Worm (Caenorhabditis elegans) whole organism, L1 larva: ENCODE results near the gene rmd-3.
A peak's percentile ranks its signal among the peaks of the same experiment; 100 is the strongest.

Experiments used
- C16A3.4 ChIP-seq: fragments of 150-350 bp; optimal IDR thresholded peaks from 2 replicates; lab custom pipeline; 2014; ENCODE audit warnings: missing biosample characterization, missing genetic modification characterization
- Y116A8C.19 ChIP-seq: sonication (generic microtip); optimal IDR thresholded peaks from 2 replicates; lab custom pipeline; 2016; ENCODE audit warnings: missing compliant biosample characterization, missing genetic modification characterization, borderline replicate concordance
- ama-1 ChIP-seq: fragments of 150-350 bp; optimal IDR thresholded peaks from 2 replicates; lab custom pipeline; 2014
- blmp-1 ChIP-seq: fragments of 150-350 bp; optimal IDR thresholded peaks from 2 replicates; lab custom pipeline; 2014; ENCODE audit warnings: missing biosample characterization, missing genetic modification characterization
- ceh-63 ChIP-seq: fragments of 200-800 bp; sonication (Bioruptor generic); optimal IDR thresholded peaks from 2 replicates; lab custom pipeline; 2018; ENCODE audit warnings: mild to moderate bottlenecking, missing genetic modification characterization, missing compliant biosample characterization
- ceh-88 ChIP-seq: fragments of 200-800 bp; sonication (Bioruptor generic); IDR thresholded peaks from 2 replicates; pipeline ENCODE4 v1.3.6; 2022; ENCODE audit warnings: missing genetic modification characterization, missing compliant biosample characterization
- ces-1 ChIP-seq: fragments of 150-350 bp; optimal IDR thresholded peaks from 2 replicates; lab custom pipeline; 2014; ENCODE audit warnings: missing biosample characterization, missing genetic modification reagents, missing genetic modification characterization
- dpl-1 ChIP-seq, 3 experiments: fragments of 150-350 bp in 2 of 3; sonication (generic microtip) in 1 of 3; optimal IDR thresholded peaks; 2 replicates each; lab custom pipeline; 2014 to 2017; ENCODE audit warnings: missing biosample characterization in 3 of 3, missing genetic modification characterization in 3 of 3, missing genetic modification reagents in 3 of 3
- dsc-1 ChIP-seq: sonication (generic microtip); optimal IDR thresholded peaks from 2 replicates; lab custom pipeline; 2016; ENCODE audit warnings: mild to moderate bottlenecking, missing genetic modification characterization, missing compliant biosample characterization
- efl-1 ChIP-seq, 4 experiments: fragments of 150-350 bp; optimal IDR thresholded peaks in 3 of 4; peaks in 1 of 4; 1 replicate in 1 of 4; 2 replicates in 3 of 4; lab custom pipeline; 2014; ENCODE audit warnings: missing biosample characterization in 2 of 4, missing genetic modification characterization in 2 of 4, missing genetic modification reagents in 2 of 4
- egl-13 ChIP-seq: sonication (generic microtip); optimal IDR thresholded peaks from 2 replicates; lab custom pipeline; 2016; ENCODE audit warnings: missing genotype, missing genetic modification reagents, missing genetic modification characterization, missing compliant biosample characterization
- egl-27 ChIP-seq, 2 experiments: fragments of 150-350 bp in 1 of 2; sonication (generic microtip); optimal IDR thresholded peaks; 3 replicates each; lab custom pipeline; 2017 to 2018; ENCODE audit warnings: missing biosample characterization in 2 of 2, missing genetic modification characterization in 2 of 2, missing genetic modification reagents in 2 of 2
- elt-2 ChIP-seq: sonication (generic microtip); optimal IDR thresholded peaks from 2 replicates; lab custom pipeline; 2016; ENCODE audit warnings: missing genetic modification characterization, mild to moderate bottlenecking, inconsistent platforms, missing compliant biosample characterization, missing genetic modification reagents
- ets-5 ChIP-seq: fragments of 200-800 bp; sonication (Bioruptor generic); IDR thresholded peaks from 2 replicates; pipeline ENCODE4 v1.3.6; 2022; ENCODE audit warnings: missing genetic modification characterization, missing compliant biosample characterization
- fkh-4 ChIP-seq: sonication (generic microtip); optimal IDR thresholded peaks from 2 replicates; lab custom pipeline; 2016; ENCODE audit warnings: missing compliant biosample characterization, missing genetic modification characterization, borderline replicate concordance
- fos-1 ChIP-seq: fragments of 150-350 bp; optimal IDR thresholded peaks from 2 replicates; lab custom pipeline; 2014; ENCODE audit warnings: missing biosample characterization, missing genetic modification characterization
- hlh-17 ChIP-seq: fragments of 200-800 bp; sonication (Bioruptor generic); optimal IDR thresholded peaks from 2 replicates; lab custom pipeline; 2018; ENCODE audit warnings: missing genetic modification characterization, mild to moderate bottlenecking, missing compliant biosample characterization, moderate library complexity, borderline replicate concordance
- hlh-4 ChIP-seq: sonication (generic microtip); optimal IDR thresholded peaks from 2 replicates; lab custom pipeline; 2016; ENCODE audit warnings: mild to moderate bottlenecking, missing genetic modification characterization, missing compliant biosample characterization
- isw-1 ChIP-seq: fragments of 200-800 bp; sonication (Bioruptor generic); IDR thresholded peaks from 2 replicates; pipeline ENCODE4 v1.3.6; 2022; ENCODE audit warnings: missing genetic modification characterization, missing compliant biosample characterization
- lin-13 ChIP-seq: fragments of 150-350 bp; optimal IDR thresholded peaks from 2 replicates; lab custom pipeline; 2014; ENCODE audit warnings: missing biosample characterization, missing genetic modification reagents, missing genetic modification characterization
- lin-15B ChIP-seq: fragments of 150-350 bp; sonication (generic microtip); optimal IDR thresholded peaks from 3 replicates; lab custom pipeline; 2014; ENCODE audit warnings: missing biosample characterization, missing genetic modification characterization
- lin-35 ChIP-seq, 2 experiments: fragments of 150-350 bp; optimal IDR thresholded peaks; 2 replicates each; lab custom pipeline; 2014; ENCODE audit warnings: missing biosample characterization in 2 of 2, missing genetic modification characterization in 2 of 2, missing genetic modification reagents in 2 of 2
- lin-39 ChIP-seq: fragments of 150-350 bp; optimal IDR thresholded peaks from 2 replicates; lab custom pipeline; 2014; ENCODE audit warnings: missing biosample characterization, missing genetic modification reagents, missing genetic modification characterization
- lsy-2 ChIP-seq, 2 experiments: fragments of 150-350 bp; optimal IDR thresholded peaks; 2 replicates each; lab custom pipeline; 2014; ENCODE audit warnings: missing biosample characterization in 2 of 2, missing genetic modification characterization in 2 of 2
- mab-9 ChIP-seq: fragments of 200-800 bp; sonication (Bioruptor generic); IDR thresholded peaks from 2 replicates; pipeline ENCODE4 v1.3.6; 2022; ENCODE audit warnings: missing genetic modification reagents, missing genetic modification characterization, missing compliant biosample characterization
- mdl-1 ChIP-seq, 2 experiments: fragments of 150-350 bp; optimal IDR thresholded peaks; 2 replicates each; lab custom pipeline; 2014 to 2017; ENCODE audit warnings: missing biosample characterization in 2 of 2, missing genetic modification characterization in 2 of 2, inconsistent platforms in 1 of 2
- mef-2 ChIP-seq: fragments of 150-350 bp; optimal IDR thresholded peaks from 2 replicates; lab custom pipeline; 2014; ENCODE audit warnings: missing biosample characterization, missing genetic modification characterization
- mep-1 ChIP-seq: fragments of 150-350 bp; optimal IDR thresholded peaks from 2 replicates; lab custom pipeline; 2014; ENCODE audit warnings: missing biosample characterization, missing genetic modification characterization
- nhr-11 ChIP-seq: fragments of 150-350 bp; optimal IDR thresholded peaks from 2 replicates; lab custom pipeline; 2014; ENCODE audit warnings: missing biosample characterization, missing genetic modification characterization
- nhr-12 ChIP-seq: sonication (generic microtip); optimal IDR thresholded peaks from 2 replicates; lab custom pipeline; 2017; ENCODE audit warnings: missing biosample characterization, missing genetic modification characterization
- nhr-20 ChIP-seq: sonication (generic microtip); optimal IDR thresholded peaks from 2 replicates; lab custom pipeline; 2016; ENCODE audit warnings: mild to moderate bottlenecking, missing genetic modification characterization, missing compliant biosample characterization
- nhr-237 ChIP-seq: fragments of 150-350 bp; optimal IDR thresholded peaks from 2 replicates; lab custom pipeline; 2014; ENCODE audit warnings: missing biosample characterization, missing genetic modification characterization
- nhr-47 ChIP-seq: sonication (generic microtip); optimal IDR thresholded peaks from 2 replicates; lab custom pipeline; 2016; ENCODE audit warnings: mild to moderate bottlenecking, missing genetic modification characterization, moderate library complexity, missing compliant biosample characterization
- nhr-71 ChIP-seq: sonication (generic microtip); optimal IDR thresholded peaks from 2 replicates; lab custom pipeline; 2016; ENCODE audit warnings: mild to moderate bottlenecking, missing genetic modification characterization, moderate library complexity, missing compliant biosample characterization
- nhr-84 ChIP-seq: sonication (generic microtip); optimal IDR thresholded peaks from 2 replicates; lab custom pipeline; 2017; ENCODE audit warnings: missing biosample characterization, missing genetic modification characterization
- nhr-85 ChIP-seq: sonication (generic microtip); peaks from one replicate; lab custom pipeline; 2016; ENCODE audit warnings: missing genetic modification characterization, inconsistent platforms, missing compliant biosample characterization
- pax-3 ChIP-seq: fragments of 200-800 bp; sonication (Bioruptor generic); optimal IDR thresholded peaks from 2 replicates; lab custom pipeline; 2018; ENCODE audit warnings: mild to moderate bottlenecking, missing genetic modification characterization, moderate library complexity, missing compliant biosample characterization
- pqm-1 ChIP-seq: sonication (generic microtip); optimal IDR thresholded peaks from 3 replicates; lab custom pipeline; 2017; ENCODE audit warnings: missing biosample characterization, missing genetic modification characterization
- rnt-1 ChIP-seq: sonication (generic microtip); optimal IDR thresholded peaks from 2 replicates; lab custom pipeline; 2016; ENCODE audit warnings: mild to moderate bottlenecking, missing genetic modification characterization, moderate library complexity, missing compliant biosample characterization
- snu-23 ChIP-seq: sonication (generic microtip); optimal IDR thresholded peaks from 2 replicates; lab custom pipeline; 2016; ENCODE audit warnings: missing genetic modification characterization, missing compliant biosample characterization
- unc-30 ChIP-seq: sonication (generic microtip); optimal IDR thresholded peaks from 2 replicates; lab custom pipeline; 2017; ENCODE audit warnings: missing biosample characterization, missing genetic modification characterization
- unc-98 ChIP-seq: fragments of 200-800 bp; sonication (Bioruptor generic); IDR thresholded peaks from 2 replicates; pipeline ENCODE4 v1.3.6; 2022; ENCODE audit warnings: missing genetic modification characterization, missing compliant biosample characterization
- zag-1 ChIP-seq: fragments of 150-350 bp; optimal IDR thresholded peaks from 2 replicates; lab custom pipeline; 2014; ENCODE audit warnings: missing biosample characterization, missing genetic modification characterization
- zip-4 ChIP-seq: fragments of 200-800 bp; sonication (Bioruptor generic); optimal IDR thresholded peaks from 2 replicates; lab custom pipeline; 2018; ENCODE audit warnings: mild to moderate bottlenecking, missing genetic modification characterization, moderate library complexity, missing compliant biosample characterization
- ztf-11 ChIP-seq, 2 experiments: sonication (generic microtip); optimal IDR thresholded peaks; 2 replicates each; lab custom pipeline; 2016 to 2017; ENCODE audit warnings: missing genetic modification characterization in 2 of 2, missing biosample characterization in 1 of 2, missing compliant biosample characterization in 1 of 2
- ztf-4 ChIP-seq: fragments of 150-350 bp; optimal IDR thresholded peaks from 2 replicates; lab custom pipeline; 2014; ENCODE audit warnings: missing biosample characterization, missing genetic modification characterization

Gene rmd-3

ce11 chrII:11302591-11302990 lies 36.8 kb downstream of the rmd-3 start, which contains the start of gene samp-1:
TSS of gene samp-1 (plus strand) at chrII:11302891.
- TF ChIP-seq ama-1 (lab: Kevin White, UChicago) (no peak), zag-1 (tag; lab: Kevin White, UChicago) (no peak), ceh-63 (GFP tag; lab: Kevin White, UChicago) (no peak), dpl-1 (GFP tag; optimal IDR thresholded peaks at IDR 0.05; lab: Kevin White, UChicago) (no peak), mab-9 (no peak), ets-5 (GFP tag; lab: Robert Waterston, UW) (no peak), ztf-4 (tag; lab: Kevin White, UChicago) (no peak), unc-30 (tag; lab: Kevin White, UChicago) (no peak), nhr-237 (tag; lab: Kevin White, UChicago) (no peak)

ce11 chrII:11301059-11301458 lies 38.3 kb downstream of the rmd-3 start, which contains the start of gene raga-1:
TSS of gene raga-1 (plus strand) at chrII:11301359.
- TF ChIP-seq rnt-1 (tag; lab: Kevin White, UChicago) (no peak), mef-2 (tag; lab: Kevin White, UChicago) (no peak), zag-1 (tag; lab: Kevin White, UChicago) (no peak), isw-1 (GFP tag; lab: Robert Waterston, UW) (no peak), ztf-4 (tag; lab: Kevin White, UChicago) (no peak), nhr-85 (tag; lab: Kevin White, UChicago) (no peak), zip-4 (GFP tag; lab: Kevin White, UChicago) (no peak), fos-1 (tag; lab: Kevin White, UChicago) (no peak), nhr-20 (tag; lab: Kevin White, UChicago) (no peak), ztf-11 (tag; optimal IDR thresholded peaks at IDR 0.05; lab: Kevin White, UChicago) (no peak), lin-39 (no peak)

ce11 chrII:11297217-11297738 lies 42.1 kb downstream of the rmd-3 start, which contains the start of gene saps-1:
TSS of gene saps-1 (plus strand) at chrII:11297688.
- TF ChIP-seq lin-39 (no peak), fkh-4 (tag; lab: Kevin White, UChicago) (no peak), zag-1 (tag; lab: Kevin White, UChicago) (no peak), ceh-63 (GFP tag; lab: Kevin White, UChicago) (no peak), pqm-1 (tag; lab: Kevin White, UChicago) (no peak), nhr-71 (tag; lab: Kevin White, UChicago) (peak; percentile 19), mep-1 (tag; lab: Kevin White, UChicago) (peak; percentile 6), ceh-88 (GFP tag; lab: Robert Waterston, UW) (no peak), unc-98 (GFP tag; lab: Robert Waterston, UW) (no peak), lin-15B (tag; lab: Kevin White, UChicago) (no peak), nhr-11 (tag; lab: Kevin White, UChicago) (no peak), ces-1 (GFP tag; lab: Kevin White, UChicago) (no peak), nhr-12 (tag; lab: Kevin White, UChicago) (no peak), lin-13 (GFP tag; lab: Kevin White, UChicago) (no peak), hlh-17 (GFP tag; lab: Kevin White, UChicago) (no peak), mdl-1 (tag; optimal IDR thresholded peaks at IDR 0.05; lab: Kevin White, UChicago) (peak in 1 of 2 experiments; percentile 7), hlh-4 (tag; lab: Kevin White, UChicago) (no peak), nhr-84 (no peak), blmp-1 (no peak), egl-27 (tag; optimal IDR thresholded peaks at IDR 0.05; lab: Kevin White, UChicago) (no peak), nhr-47 (tag; lab: Kevin White, UChicago) (peak; percentile 12), pax-3 (tag; lab: Kevin White, UChicago) (no peak), lsy-2 (tag; optimal IDR thresholded peaks at IDR 0.05; lab: Kevin White, UChicago) (peak; percentile 33 to 41), ets-5 (GFP tag; lab: Robert Waterston, UW) (no peak), lin-35 (GFP tag; optimal IDR thresholded peaks at IDR 0.05; lab: Kevin White, UChicago) (peak; percentile 25 to 58), nhr-237 (tag; lab: Kevin White, UChicago) (no peak), efl-1 (optimal IDR thresholded peaks at IDR 0.05; lab: Kevin White, UChicago) (peak; percentile 48 to 58), efl-1 (GFP tag; optimal IDR thresholded peaks at IDR 0.05 in 1 of 2; lab: Kevin White, UChicago) (peak; percentile 38 to 94), dsc-1 (tag; lab: Kevin White, UChicago) (no peak), nhr-20 (tag; lab: Kevin White, UChicago) (peak; percentile 44), snu-23 (GFP tag; lab: Kevin White, UChicago) (peak; percentile 37), dpl-1 (GFP tag; optimal IDR thresholded peaks at IDR 0.05; lab: Kevin White, UChicago) (peak in 2 of 3 experiments; percentile 47 to 57), elt-2 (tag; lab: Kevin White, UChicago) (no peak), egl-13 (tag; lab: Kevin White, UChicago) (no peak), C16A3.4 (tag; lab: Kevin White, UChicago) (no peak), nhr-85 (tag; lab: Kevin White, UChicago) (peak; percentile 31), Y116A8C.19 (no peak)
